Worm (Caenorhabditis elegans) whole organism, L2 larva: ENCODE results near the gene C05D12.7.
A peak's percentile ranks its signal among the peaks of the same experiment; 100 is the strongest.

Source experiments
- C34F6.9 ChIP-seq: fragments of 150-350 bp; optimal IDR thresholded peaks from 2 replicates; lab custom pipeline; 2014; ENCODE audit warnings: missing biosample characterization, missing genetic modification characterization
- F13H6.1 ChIP-seq: sonication (generic microtip); optimal IDR thresholded peaks from 2 replicates; lab custom pipeline; 2016; ENCODE audit warnings: missing genetic modification characterization, missing compliant biosample characterization
- R02D3.7 ChIP-seq: fragments of 150-350 bp; optimal IDR thresholded peaks from 2 replicates; lab custom pipeline; 2014; ENCODE audit warnings: missing biosample characterization, missing genetic modification characterization
- Y55F3AM.14 ChIP-seq: fragments of 200-800 bp; sonication (Bioruptor generic); optimal IDR thresholded peaks from 2 replicates; lab custom pipeline; 2018; ENCODE audit warnings: mild to moderate bottlenecking, missing genetic modification characterization, missing compliant biosample characterization
- ZK546.5 ChIP-seq: sonication (generic microtip); optimal IDR thresholded peaks from 2 replicates; lab custom pipeline; 2017; ENCODE audit warnings: missing biosample characterization, missing genetic modification characterization
- alr-1 ChIP-seq: fragments of 150-350 bp; optimal IDR thresholded peaks from 2 replicates; lab custom pipeline; 2014; ENCODE audit warnings: missing biosample characterization, missing genetic modification characterization
- aly-2 ChIP-seq: fragments of 150-350 bp; optimal IDR thresholded peaks from 2 replicates; lab custom pipeline; 2014; ENCODE audit warnings: missing biosample characterization, missing genetic modification characterization
- blmp-1 ChIP-seq: sonication (generic microtip); optimal IDR thresholded peaks from 2 replicates; lab custom pipeline; 2017; ENCODE audit warnings: missing genetic modification characterization, mild to moderate bottlenecking, missing compliant biosample characterization, antibody characterized with exemption, moderate library complexity; ENCODE audit not compliant: insufficient read depth
- ceh-82 ChIP-seq: fragments of 150-350 bp; optimal IDR thresholded peaks from 2 replicates; lab custom pipeline; 2014; ENCODE audit warnings: missing biosample characterization, missing genetic modification characterization
- crh-2 ChIP-seq: sonication (generic microtip); optimal IDR thresholded peaks from 2 replicates; lab custom pipeline; 2017; ENCODE audit warnings: missing biosample characterization, missing genetic modification characterization
- dmd-4 ChIP-seq: sonication (generic microtip); optimal IDR thresholded peaks from 2 replicates; lab custom pipeline; 2017; ENCODE audit warnings: missing biosample characterization, missing genetic modification characterization
- egl-27 ChIP-seq: sonication (generic microtip); optimal IDR thresholded peaks from 3 replicates; lab custom pipeline; 2017; ENCODE audit warnings: missing biosample characterization, missing genetic modification reagents, missing genetic modification characterization
- elt-1 ChIP-seq: fragments of 150-350 bp; optimal IDR thresholded peaks from 2 replicates; lab custom pipeline; 2014; ENCODE audit warnings: missing biosample characterization, missing genetic modification characterization
- fos-1 ChIP-seq: fragments of 150-350 bp; optimal IDR thresholded peaks from 2 replicates; lab custom pipeline; 2014; ENCODE audit warnings: missing biosample characterization, missing genetic modification characterization
- lin-11 ChIP-seq: fragments of 150-350 bp; sonication (generic microtip); optimal IDR thresholded peaks from 2 replicates; lab custom pipeline; 2014; ENCODE audit warnings: missing biosample characterization, missing genetic modification characterization, inconsistent platforms, mixed read lengths
- lin-39 ChIP-seq: fragments of 150-350 bp; optimal IDR thresholded peaks from 2 replicates; lab custom pipeline; 2014; ENCODE audit warnings: missing biosample characterization, missing genetic modification reagents, missing genetic modification characterization
- mdl-1 ChIP-seq, 2 experiments: fragments of 150-350 bp in 1 of 2; sonication (generic microtip) in 1 of 2; optimal IDR thresholded peaks; 2 replicates each; lab custom pipeline; 2017; ENCODE audit warnings: missing biosample characterization in 2 of 2, missing genetic modification characterization in 2 of 2
- nhr-10 ChIP-seq: sonication (generic microtip); optimal IDR thresholded peaks from 2 replicates; lab custom pipeline; 2017; ENCODE audit warnings: missing biosample characterization, missing genetic modification characterization
- nhr-12 ChIP-seq: fragments of 150-350 bp; optimal IDR thresholded peaks from 2 replicates; lab custom pipeline; 2014; ENCODE audit warnings: missing biosample characterization, missing genetic modification characterization
- nhr-21 ChIP-seq: fragments of 150-350 bp; optimal IDR thresholded peaks from 2 replicates; lab custom pipeline; 2014; ENCODE audit warnings: missing biosample characterization, missing genetic modification characterization
- nhr-23 ChIP-seq: fragments of 150-350 bp; optimal IDR thresholded peaks from 2 replicates; lab custom pipeline; 2014; ENCODE audit warnings: missing biosample characterization, missing genetic modification reagents, missing genetic modification characterization
- nhr-237 ChIP-seq: fragments of 150-350 bp; optimal IDR thresholded peaks from 2 replicates; lab custom pipeline; 2014; ENCODE audit warnings: missing biosample characterization, missing genetic modification characterization
- nhr-25 ChIP-seq: fragments of 150-350 bp; sonication (generic microtip); optimal IDR thresholded peaks from 3 replicates; lab custom pipeline; 2014; ENCODE audit warnings: missing biosample characterization, missing genetic modification characterization
- nhr-6 ChIP-seq: fragments of 150-350 bp; optimal IDR thresholded peaks from 2 replicates; lab custom pipeline; 2014; ENCODE audit warnings: missing biosample characterization, missing genetic modification characterization
- nhr-77 ChIP-seq: fragments of 150-350 bp; optimal IDR thresholded peaks from 2 replicates; lab custom pipeline; 2014; ENCODE audit warnings: missing biosample characterization, missing genetic modification characterization
- peb-1 ChIP-seq: fragments of 150-350 bp; optimal IDR thresholded peaks from 2 replicates; lab custom pipeline; 2014; ENCODE audit warnings: missing biosample characterization, missing genetic modification characterization
- skn-1 ChIP-seq: sonication (generic microtip); optimal IDR thresholded peaks from 2 replicates; lab custom pipeline; 2017; ENCODE audit warnings: missing biosample characterization, missing genetic modification characterization
- sma-3 ChIP-seq: sonication (generic microtip); optimal IDR thresholded peaks from 2 replicates; lab custom pipeline; 2016; ENCODE audit warnings: missing genetic modification reagents, missing genetic modification characterization, missing compliant biosample characterization
- sma-9 ChIP-seq, 2 experiments: fragments of 150-350 bp in 1 of 2; sonication (generic microtip) in 1 of 2; optimal IDR thresholded peaks; 2 replicates each; lab custom pipeline; 2014 to 2016; ENCODE audit warnings: missing genetic modification characterization in 2 of 2, mild to moderate bottlenecking in 1 of 2, missing biosample characterization in 1 of 2, missing compliant biosample characterization in 1 of 2, missing genetic modification reagents in 1 of 2, moderate library complexity in 1 of 2
- unc-55 ChIP-seq: fragments of 150-350 bp; sonication (generic microtip); optimal IDR thresholded peaks from 3 replicates; lab custom pipeline; 2014; ENCODE audit warnings: missing biosample characterization, missing genetic modification reagents, missing genetic modification characterization
- zag-1 ChIP-seq: fragments of 150-350 bp; optimal IDR thresholded peaks from 2 replicates; lab custom pipeline; 2014; ENCODE audit warnings: missing biosample characterization, missing genetic modification characterization
- ztf-1 ChIP-seq: fragments of 200-800 bp; sonication (Bioruptor generic); conservative IDR thresholded peaks from 2 replicates; pipeline ENCODE4 v1.3.6; 2022; ENCODE audit warnings: missing genetic modification characterization, missing compliant biosample characterization
- ztf-4 ChIP-seq: fragments of 150-350 bp; optimal IDR thresholded peaks from 2 replicates; lab custom pipeline; 2014; ENCODE audit warnings: missing biosample characterization, missing genetic modification characterization

Gene C05D12.7

ce11 chrII:11418476-11418875 is 8.6 kb downstream of the C05D12.7 start:
- TF ChIP-seq fos-1 (tag; lab: Kevin White, UChicago) (peak; percentile 80), nhr-6 (no peak)
- TF ChIP-seq, all 48 proteins: peak for 1

ce11 chrII:11424032-11424431 is 14.1 kb downstream of the C05D12.7 start:
- TF ChIP-seq F13H6.1 (no peak), crh-2 (tag; lab: Kevin White, UChicago) (no peak), nhr-21 (tag; lab: Kevin White, UChicago) (no peak), ztf-1 (GFP tag; lab: Robert Waterston, UW) (no peak), egl-27 (tag; lab: Kevin White, UChicago) (no peak), fos-1 (tag; lab: Kevin White, UChicago) (peak; percentile 59)

- TF ChIP-seq nhr-12 (tag; lab: Kevin White, UChicago) (no peak), fos-1 (tag; lab: Kevin White, UChicago) (peak; percentile 68), nhr-25 (no peak), crh-2 (tag; lab: Kevin White, UChicago) (no peak), nhr-237 (tag; lab: Kevin White, UChicago) (no peak)
Observed at ce11 chrII:11424579-11425316, 14.9 kb downstream of the C05D12.7 start, which contains the start of gene C05D12.3. TSS of gene C05D12.3 (plus strand) at chrII:11425266.

- TF ChIP-seq unc-55 (GFP tag; lab: Kevin White, UChicago) = no peak
- no peak for TF ChIP-seq elt-1 (tag; lab: Kevin White, UChicago)
- TF ChIP-seq nhr-10 (tag; lab: Kevin White, UChicago) = no peak
- TF ChIP-seq dmd-4 (tag; lab: Kevin White, UChicago) = no peak
- no peak for TF ChIP-seq R02D3.7 (tag; lab: Kevin White, UChicago)
- TF ChIP-seq skn-1 = no peak
Observed at ce11 chrII:11427322-11427721, 17.4 kb downstream of the C05D12.7 start.

- TF ChIP-seq sma-9 (GFP tag; optimal IDR thresholded peaks at IDR 0.05; lab: Kevin White, UChicago) (peak; percentile 37), sma-9 (tag; optimal IDR thresholded peaks at IDR 0.05; lab: Kevin White, UChicago) (no peak), fos-1 (tag; lab: Kevin White, UChicago) (peak; percentile 60), ztf-4 (tag; lab: Kevin White, UChicago) (no peak)
Observed at ce11 chrII:11428599-11428998, 18.7 kb downstream of the C05D12.7 start.

ce11 chrII:11431584-11431983 is 21.7 kb downstream of the C05D12.7 start, which contains the start of gene C05D12.4:
TSS of gene C05D12.4 (plus strand) at chrII:11431884.
- no peak for TF ChIP-seq lin-39
- TF ChIP-seq sma-9 (GFP tag; optimal IDR thresholded peaks at IDR 0.05; lab: Kevin White, UChicago) = no peak
- TF ChIP-seq sma-9 (tag; optimal IDR thresholded peaks at IDR 0.05; lab: Kevin White, UChicago) = no peak
- no peak for TF ChIP-seq peb-1 (tag; lab: Kevin White, UChicago)
- no peak for TF ChIP-seq ztf-1 (GFP tag; lab: Robert Waterston, UW)
- no peak for TF ChIP-seq F13H6.1
- TF ChIP-seq crh-2 (tag; lab: Kevin White, UChicago) = no peak

- TF ChIP-seq nhr-25 = no peak
- TF ChIP-seq lin-11 = no peak
- TF ChIP-seq R02D3.7 (tag; lab: Kevin White, UChicago) = no peak
- TF ChIP-seq, all 48 proteins: peak for 0
Observed at ce11 chrII:11433942-11434341, 24.1 kb downstream of the C05D12.7 start, which contains the start of gene C05D12.5. TSS of gene C05D12.5 (plus strand) at chrII:11434242.

ce11 chrII:11438417-11438816 is 28.5 kb downstream of the C05D12.7 start, which contains the start of gene vha-6:
TSS of gene vha-6 (minus strand) at chrII:11438452.
- TF ChIP-seq fos-1 (tag; lab: Kevin White, UChicago) (peak; percentile 52), crh-2 (tag; lab: Kevin White, UChicago) (peak; percentile 39), lin-39 (no peak), mdl-1 (tag; optimal IDR thresholded peaks at IDR 0.05; lab: Kevin White, UChicago) (no peak)

- no peak for TF ChIP-seq alr-1 (tag; lab: Kevin White, UChicago)
- no peak for TF ChIP-seq zag-1 (tag; lab: Kevin White, UChicago)
- no peak for TF ChIP-seq ceh-82 (tag; lab: Kevin White, UChicago)
- no peak for TF ChIP-seq aly-2
- TF ChIP-seq nhr-21 (tag; lab: Kevin White, UChicago) = no peak
- TF ChIP-seq nhr-23 (tag; lab: Kevin White, UChicago) = no peak
- no peak for TF ChIP-seq nhr-6
- no peak for TF ChIP-seq Y55F3AM.14
- TF ChIP-seq C34F6.9 (tag; lab: Kevin White, UChicago) = peak; percentile 72
- no peak for TF ChIP-seq ZK546.5 (tag; lab: Kevin White, UChicago)
- TF ChIP-seq ztf-1 (GFP tag; lab: Robert Waterston, UW) = no peak
- TF ChIP-seq nhr-77 (tag; lab: Kevin White, UChicago) = no peak
- TF ChIP-seq blmp-1 (tag; lab: Kevin White, UChicago) = peak; percentile 8
- TF ChIP-seq sma-3 = no peak
- TF ChIP-seq R02D3.7 (tag; lab: Kevin White, UChicago) = peak; percentile 73
- peak; percentile 33 for TF ChIP-seq sma-9 (GFP tag; optimal IDR thresholded peaks at IDR 0.05; lab: Kevin White, UChicago)
- TF ChIP-seq sma-9 (tag; optimal IDR thresholded peaks at IDR 0.05; lab: Kevin White, UChicago) = no peak
- no peak for TF ChIP-seq dmd-4 (tag; lab: Kevin White, UChicago)
Observed at ce11 chrII:11440265-11440664, 30.4 kb downstream of the C05D12.7 start, which contains the start of gene VW02B12L.2. TSS of gene VW02B12L.2 (minus strand) at chrII:11440329.
